Worm (Caenorhabditis elegans) whole organism, L4 larva: ENCODE data around the gene meg-4.

Experiments
- Y75B8A.6 ChIP-seq: fragments of 200-800 bp; sonication (Bioruptor generic); IDR thresholded peaks from 2 replicates; pipeline ENCODE4 v1.3.6; 2022; ENCODE audit warnings: missing genetic modification reagents, missing genetic modification characterization, missing compliant biosample characterization
- ceh-82 ChIP-seq: sonication (generic microtip); optimal IDR thresholded peaks from 2 replicates; lab custom pipeline; 2017; ENCODE audit warnings: missing biosample characterization, missing genetic modification characterization
- ces-1 ChIP-seq: fragments of 150-350 bp; sonication (generic microtip); optimal IDR thresholded peaks from 4 replicates; lab custom pipeline; 2014; ENCODE audit warnings: missing biosample characterization, missing genetic modification reagents, missing genetic modification characterization
- dve-1 ChIP-seq: sonication (generic microtip); optimal IDR thresholded peaks from 2 replicates; lab custom pipeline; 2017; ENCODE audit warnings: antibody characterized with exemption, mild to moderate bottlenecking, missing genetic modification characterization, missing compliant biosample characterization; ENCODE audit not compliant: insufficient read depth
- fkh-10 ChIP-seq: fragments of 150-350 bp; optimal IDR thresholded peaks from 2 replicates; lab custom pipeline; 2014; ENCODE audit warnings: missing biosample characterization, missing genetic modification reagents, missing genetic modification characterization
- nhr-42 ChIP-seq: fragments of 200-800 bp; sonication (Bioruptor generic); IDR thresholded peaks from 2 replicates; pipeline ENCODE4 v1.3.6; 2022; ENCODE audit warnings: missing genetic modification characterization, missing compliant biosample characterization
- nhr-76 ChIP-seq: fragments of 150-350 bp; optimal IDR thresholded peaks from 2 replicates; lab custom pipeline; 2014; ENCODE audit warnings: missing biosample characterization, missing genetic modification characterization
- nhr-77 ChIP-seq: fragments of 150-350 bp; optimal IDR thresholded peaks from 2 replicates; lab custom pipeline; 2014; ENCODE audit warnings: missing biosample characterization, missing genetic modification characterization
- pqm-1 ChIP-seq: sonication (generic microtip); optimal IDR thresholded peaks from 2 replicates; lab custom pipeline; 2017; ENCODE audit warnings: missing biosample characterization, missing genetic modification characterization
- sdz-12 ChIP-seq: fragments of 200-800 bp; sonication (Bioruptor generic); optimal IDR thresholded peaks from 2 replicates; lab custom pipeline; 2018; ENCODE audit warnings: mild to moderate bottlenecking, missing genetic modification characterization, missing compliant biosample characterization
- snpc-1.2 ChIP-seq: fragments of 200-800 bp; sonication (Bioruptor generic); IDR thresholded peaks from 2 replicates; pipeline ENCODE4 v1.3.6; 2022; ENCODE audit warnings: missing genetic modification reagents, missing genetic modification characterization, missing compliant biosample characterization
- ztf-11 ChIP-seq: fragments of 150-350 bp; optimal IDR thresholded peaks from 2 replicates; lab custom pipeline; 2014; ENCODE audit warnings: missing biosample characterization, missing genetic modification characterization

DNA sequence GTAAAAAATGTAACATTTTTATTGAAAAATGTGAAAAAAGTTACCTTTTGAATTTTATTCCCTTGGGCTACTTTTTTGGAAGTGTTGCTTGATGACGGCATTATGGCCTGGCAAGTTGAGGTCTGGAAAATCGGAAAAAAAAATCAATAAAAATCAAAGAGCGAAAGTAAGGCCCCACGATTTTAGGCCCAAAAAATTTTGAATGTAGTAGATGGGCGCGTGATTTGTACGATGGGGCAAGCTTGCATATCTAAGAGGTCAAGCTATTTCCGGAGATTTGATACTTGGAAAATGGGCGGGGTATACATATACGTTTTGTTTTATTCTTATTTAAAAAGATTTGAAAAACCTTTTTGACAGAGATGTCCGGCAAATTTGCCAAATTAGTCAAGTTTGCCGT lies 23.8 kb downstream of the meg-4 start, which contains the start of gene F07G6.5:
- TF ChIP-seq ces-1 (GFP tag; lab: Kevin White, UChicago) = no peak
- TF ChIP-seq Y75B8A.6 = no peak
- no peak for TF ChIP-seq snpc-1.2 (GFP tag; lab: Robert Waterston, UW)
- no peak for TF ChIP-seq ceh-82 (tag; lab: Kevin White, UChicago)
- no peak for TF ChIP-seq nhr-42 (GFP tag; lab: Robert Waterston, UW)
- no peak for TF ChIP-seq fkh-10 (GFP tag; lab: Kevin White, UChicago)
- TF ChIP-seq sdz-12 = no peak
- TF ChIP-seq dve-1 = no peak
- TF ChIP-seq ztf-11 (tag; lab: Kevin White, UChicago) = no peak
- TF ChIP-seq pqm-1 (tag; lab: Kevin White, UChicago) = no peak
- TF ChIP-seq nhr-76 (tag; lab: Kevin White, UChicago) = no peak
- no peak for TF ChIP-seq nhr-77 (tag; lab: Kevin White, UChicago)
